Worm (Caenorhabditis elegans) whole organism, L4 larva: Measurements from ENCODE around the gene lab-2.

Experiments used
- F10B5.3 ChIP-seq: sonication (generic microtip); optimal IDR thresholded peaks from 2 replicates; lab custom pipeline; 2016; ENCODE audit warnings: mild to moderate bottlenecking, missing genetic modification characterization, missing compliant biosample characterization
- Y105C5A.15 ChIP-seq: fragments of 200-800 bp; sonication (Bioruptor generic); IDR thresholded peaks from 2 replicates; pipeline ENCODE4 v1.3.6; 2022; ENCODE audit warnings: missing genetic modification characterization, missing compliant biosample characterization
- ceh-20 ChIP-seq: fragments of 200-800 bp; sonication (Bioruptor generic); IDR thresholded peaks from 2 replicates; pipeline ENCODE4 v1.3.6; 2022; ENCODE audit warnings: missing genetic modification reagents, missing genetic modification characterization, missing compliant biosample characterization
- ceh-32 ChIP-seq: sonication (generic microtip); optimal IDR thresholded peaks from 2 replicates; lab custom pipeline; 2016; ENCODE audit warnings: mild to moderate bottlenecking, missing genetic modification characterization, missing compliant biosample characterization; ENCODE audit not compliant: poor library complexity
- ceh-82 ChIP-seq: sonication (generic microtip); optimal IDR thresholded peaks from 2 replicates; lab custom pipeline; 2017; ENCODE audit warnings: missing biosample characterization, missing genetic modification characterization
- daf-19 ChIP-seq: fragments of 200-800 bp; sonication (Bioruptor generic); conservative IDR thresholded peaks from 2 replicates; pipeline ENCODE4 v1.3.6; 2022; ENCODE audit warnings: missing genetic modification characterization, missing compliant biosample characterization
- dmd-9 ChIP-seq: fragments of 200-800 bp; sonication (Bioruptor generic); IDR thresholded peaks from 2 replicates; pipeline ENCODE4 v1.3.6; 2022; ENCODE audit warnings: missing genetic modification reagents, missing genetic modification characterization, missing compliant biosample characterization
- php-3 ChIP-seq: fragments of 200-800 bp; sonication (Bioruptor generic); IDR thresholded peaks from 2 replicates; pipeline ENCODE4 v1.3.6; 2022; ENCODE audit warnings: missing genetic modification reagents, missing genetic modification characterization, missing compliant biosample characterization
- pqm-1 ChIP-seq: sonication (generic microtip); optimal IDR thresholded peaks from 2 replicates; lab custom pipeline; 2017; ENCODE audit warnings: missing biosample characterization, missing genetic modification characterization

lab-2 gene

DNA sequence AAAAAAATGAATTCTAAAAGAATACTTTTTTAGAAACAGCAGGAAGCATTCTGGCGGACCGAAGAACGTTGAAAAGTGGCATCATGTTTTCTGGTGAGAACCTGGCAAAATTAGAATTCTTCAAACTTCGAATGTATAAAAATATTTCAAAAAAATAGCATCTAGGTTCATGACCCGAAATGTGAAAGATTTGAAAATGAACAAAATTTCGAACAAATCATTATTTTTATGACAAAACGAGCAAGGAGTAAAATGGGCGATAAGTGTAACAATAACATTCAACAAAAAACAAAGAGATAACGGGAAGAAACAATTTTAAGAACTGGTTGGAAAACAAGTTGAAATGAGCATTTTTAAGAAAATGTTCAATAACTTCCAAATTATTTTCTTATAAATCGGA, 54.1 kb downstream of the lab-2 start, which contains the start of gene psd-1:
TSS of gene psd-1 (minus strand) at position 101 of the 400 bp plus-strand sequence.
- TF ChIP-seq pqm-1 (tag; lab: Kevin White, UChicago): no peak
- TF ChIP-seq daf-19: no peak
- TF ChIP-seq dmd-9: no peak
- TF ChIP-seq Y105C5A.15: no peak
- TF ChIP-seq F10B5.3 (tag; lab: Kevin White, UChicago): no peak
- TF ChIP-seq ceh-32: no peak
- no peak for TF ChIP-seq ceh-20
- no peak for TF ChIP-seq ceh-82
- TF ChIP-seq php-3: no peak
